5 fruit fly cellular contexts compared by ENCODE assay signal in genomic region chr3L:11523286-11523685, dm6.
TF ChIP-seq lines count a peak whose summit lies in the region.

No protein-coding gene starts in this region.

- TF ChIP-seq CTCF in S2 (optimal IDR thresholded peaks at IDR 0.05; lab: Kevin White, UChicago), result peak; percentile 74 to 75
- peak; percentile 80 for TF ChIP-seq CTCF in whole organism, embryonic (GFP tag; optimal IDR thresholded peaks at IDR 0.05; lab: Kevin White, UChicago)

TF ChIP-seq in whole organism, adult, 20 proteins besides CTCF, POLR2A, EP300 and RAD21:
- TF ChIP-seq toe (GFP tag; optimal IDR thresholded peaks at IDR 0.05; lab: Kevin White, UChicago) (no peak), Crg-1 (GFP tag; optimal IDR thresholded peaks at IDR 0.05; lab: Kevin White, UChicago) (peak; percentile 8), bab1 (GFP tag; optimal IDR thresholded peaks at IDR 0.05; lab: Kevin White, UChicago) (peak; percentile 40), CG12768 (GFP tag; optimal IDR thresholded peaks at IDR 0.05; lab: Kevin White, UChicago) (no peak)

TF ChIP-seq in whole organism, embryonic, 481 proteins besides CTCF, POLR2A, EP300 and RAD21 (continues in another document):
- TF ChIP-seq CG6791 (GFP tag; IDR thresholded peaks at IDR 0.05; lab: Robert Waterston, UW; ENCODE audit: partially characterized antibody) (no peak), Opbp (GFP tag; IDR thresholded peaks at IDR 0.05; lab: Robert Waterston, UW; ENCODE audit: partially characterized antibody) (peak; percentile 65), hb (GFP tag; IDR thresholded peaks at IDR 0.05; lab: Robert Waterston, UW; ENCODE audit: partially characterized antibody) (no peak), CG10366 (GFP tag; IDR thresholded peaks at IDR 0.05; lab: Robert Waterston, UW) (no peak), CG1602 (GFP tag; optimal IDR thresholded peaks at IDR 0.05; lab: Kevin White, UChicago) (no peak), klu (GFP tag; IDR thresholded peaks at IDR 0.05; lab: Robert Waterston, UW) (no peak), CG34376 (GFP tag; optimal IDR thresholded peaks at IDR 0.05; lab: Kevin White, UChicago) (no peak), Sry-β (GFP tag; optimal IDR thresholded peaks at IDR 0.05; lab: Kevin White, UChicago) (no peak), slbo (GFP tag; IDR thresholded peaks at IDR 0.05; lab: Robert Waterston, UW) (no peak), HLH54F (GFP tag; optimal IDR thresholded peaks at IDR 0.05; lab: Kevin White, UChicago) (no peak), Aef1 (GFP tag; IDR thresholded peaks at IDR 0.05; lab: Robert Waterston, UW) (no peak), CG15696 (tag; optimal IDR thresholded peaks at IDR 0.05; lab: Kevin White, UChicago) (no peak), CG3995 (GFP tag; optimal IDR thresholded peaks at IDR 0.05; lab: Kevin White, UChicago) (no peak), CG7839 (tag; optimal IDR thresholded peaks at IDR 0.05; lab: Kevin White, UChicago) (no peak), luna (GFP tag; optimal IDR thresholded peaks at IDR 0.05; lab: Kevin White, UChicago) (no peak), bigmax (GFP tag; optimal IDR thresholded peaks at IDR 0.05; lab: Kevin White, UChicago) (no peak), sens-2 (GFP tag; IDR thresholded peaks at IDR 0.05; lab: Robert Waterston, UW) (no peak), Sin3A (optimal IDR thresholded peaks at IDR 0.05; lab: Kevin White, UChicago) (no peak), grau (tag; optimal IDR thresholded peaks at IDR 0.05; lab: Kevin White, UChicago) (no peak), CG5953 (GFP tag; IDR thresholded peaks at IDR 0.05; lab: Robert Waterston, UW) (no peak), HmgD (GFP tag; optimal IDR thresholded peaks at IDR 0.05; lab: Kevin White, UChicago) (no peak), chinmo (GFP tag; IDR thresholded peaks at IDR 0.05; lab: Robert Waterston, UW; ENCODE audit: partially characterized antibody) (peak; percentile 85; the same call in 3 of the 4 replicates), sqz (GFP tag; optimal IDR thresholded peaks at IDR 0.05; lab: Kevin White, UChicago) (no peak), ash1 (GFP tag; optimal IDR thresholded peaks at IDR 0.05; lab: Kevin White, UChicago) (no peak), Mad (GFP tag; optimal IDR thresholded peaks at IDR 0.05; lab: Kevin White, UChicago) (no peak), aop (GFP tag; IDR thresholded peaks at IDR 0.05; lab: Robert Waterston, UW) (no peak), CG16779 (GFP tag; IDR thresholded peaks at IDR 0.05; lab: Robert Waterston, UW) (no peak), CG14014 (GFP tag; IDR thresholded peaks at IDR 0.05; lab: Robert Waterston, UW) (no peak), Dbx (GFP tag; IDR thresholded peaks at IDR 0.05; lab: Robert Waterston, UW) (peak; percentile 58; the same call in 1 of the 3 replicates), trem (tag; optimal IDR thresholded peaks at IDR 0.05; lab: Kevin White, UChicago) (no peak)

TF ChIP-seq in whole organism, prepupa, 60 proteins besides CTCF, POLR2A, EP300 and RAD21:
- TF ChIP-seq Eip78C (GFP tag; lab: Kevin White, UChicago), result peak; percentile 8
- no peak for TF ChIP-seq eg (GFP tag; IDR thresholded peaks at IDR 0.05; lab: Robert Waterston, UW)

TF ChIP-seq in whole organism, wandering third instar larva, 38 proteins besides CTCF, POLR2A, EP300 and RAD21:
- TF ChIP-seq psq (GFP tag; optimal IDR thresholded peaks at IDR 0.05; lab: Kevin White, UChicago) (no peak), Dfd (GFP tag; optimal IDR thresholded peaks at IDR 0.05; lab: Kevin White, UChicago) (no peak), CrebA (GFP tag; optimal IDR thresholded peaks at IDR 0.05; lab: Kevin White, UChicago; ENCODE audit: borderline replicate concordance) (no peak), Rel (GFP tag; optimal IDR thresholded peaks at IDR 0.05; lab: Kevin White, UChicago) (no peak), Rel (tag; optimal IDR thresholded peaks at IDR 0.05; lab: Kevin White, UChicago) (no peak), Mio (GFP tag; optimal IDR thresholded peaks at IDR 0.05; lab: Kevin White, UChicago) (no peak), Abd-B (GFP tag; optimal IDR thresholded peaks at IDR 0.05; lab: Kevin White, UChicago) (no peak), ey (GFP tag; optimal IDR thresholded peaks at IDR 0.05; lab: Kevin White, UChicago) (no peak), OdsH (GFP tag; optimal IDR thresholded peaks at IDR 0.05; lab: Kevin White, UChicago) (no peak), lola (GFP tag; optimal IDR thresholded peaks at IDR 0.05; lab: Kevin White, UChicago) (no peak), tai (GFP tag; optimal IDR thresholded peaks at IDR 0.05; lab: Kevin White, UChicago) (no peak), woc (GFP tag; optimal IDR thresholded peaks at IDR 0.05; lab: Kevin White, UChicago) (no peak), N (GFP tag; optimal IDR thresholded peaks at IDR 0.05; lab: Kevin White, UChicago) (peak; percentile 91), fru (GFP tag; optimal IDR thresholded peaks at IDR 0.05; lab: Kevin White, UChicago) (no peak), Jra (GFP tag; optimal IDR thresholded peaks at IDR 0.05; lab: Kevin White, UChicago) (no peak), GATAd (GFP tag; optimal IDR thresholded peaks at IDR 0.05; lab: Kevin White, UChicago) (no peak), Vsx2 (GFP tag; optimal IDR thresholded peaks at IDR 0.05; lab: Kevin White, UChicago; ENCODE audit: partially characterized antibody) (peak; percentile 40), br (GFP tag; optimal IDR thresholded peaks at IDR 0.05; lab: Kevin White, UChicago) (no peak), Hnf4 (GFP tag; optimal IDR thresholded peaks at IDR 0.05; lab: Kevin White, UChicago) (no peak), Myc (optimal IDR thresholded peaks at IDR 0.05; lab: Kevin White, UChicago) (peak; percentile 95), h (GFP tag; optimal IDR thresholded peaks at IDR 0.05; lab: Kevin White, UChicago) (no peak), Dif (GFP tag; optimal IDR thresholded peaks at IDR 0.05; lab: Kevin White, UChicago; ENCODE audit: partially characterized antibody) (peak; percentile 23), Hr78 (GFP tag; optimal IDR thresholded peaks at IDR 0.05; lab: Kevin White, UChicago) (peak; percentile 55), usp (GFP tag; optimal IDR thresholded peaks at IDR 0.05; lab: Kevin White, UChicago) (no peak), pan (optimal IDR thresholded peaks at IDR 0.05; lab: Kevin White, UChicago) (no peak), CG32264 (GFP tag; optimal IDR thresholded peaks at IDR 0.05; lab: Kevin White, UChicago) (no peak), sage (GFP tag; optimal IDR thresholded peaks at IDR 0.05; lab: Kevin White, UChicago) (no peak), CG9705 (GFP tag; optimal IDR thresholded peaks at IDR 0.05; lab: Kevin White, UChicago) (no peak)
